Fruit fly (Drosophila melanogaster): ENCODE results near the gene ex.

ex gene

DNA sequence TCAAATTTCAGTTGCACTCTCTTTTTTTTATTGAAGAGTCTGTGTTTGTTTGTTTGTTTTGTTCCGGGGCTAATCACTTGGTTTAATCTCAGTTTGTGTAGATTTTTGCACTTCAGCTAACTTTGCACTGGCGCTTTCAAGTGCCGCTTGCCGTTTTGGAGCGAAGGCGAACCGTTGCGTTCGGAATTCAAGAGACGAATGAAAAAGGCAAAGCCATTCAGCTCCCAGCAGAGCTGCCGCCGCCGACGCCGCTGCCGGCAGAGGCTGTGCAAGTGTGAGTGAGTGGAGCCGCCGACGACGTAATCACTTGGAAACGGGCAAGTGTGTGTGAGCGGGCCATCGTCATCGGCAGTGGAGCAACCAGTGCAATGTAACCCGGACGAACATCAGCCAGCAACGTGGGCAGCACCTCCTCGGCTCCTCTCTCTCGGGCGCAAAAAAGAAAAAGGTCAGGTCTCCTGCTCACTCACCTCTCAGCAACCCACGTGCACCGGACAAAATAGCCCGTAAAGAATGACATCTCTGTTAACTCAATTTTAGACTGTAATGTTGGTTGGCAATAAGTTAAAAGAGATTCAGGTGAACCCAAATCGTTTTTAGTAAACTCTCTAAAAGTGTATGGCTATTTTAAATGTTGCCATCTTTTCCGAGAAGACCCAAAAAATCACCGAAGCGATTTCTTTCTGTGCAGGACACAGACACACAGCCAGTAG lies 48.6 kb downstream of the ex start, which contains the start of gene cbt (continued):
- TF ChIP-seq CG12071 (GFP tag; optimal IDR thresholded peaks at IDR 0.05): peak; percentile 97
- peak; percentile 95 for TF ChIP-seq CG3407 (GFP tag; optimal IDR thresholded peaks at IDR 0.05)
- no peak for TF ChIP-seq sisA (GFP tag; IDR thresholded peaks at IDR 0.05)
- TF ChIP-seq inv (GFP tag; IDR thresholded peaks at IDR 0.05; ENCODE audit: partially characterized antibody): no peak
- TF ChIP-seq CG17385 (GFP tag; optimal IDR thresholded peaks at IDR 0.05): peak; percentile 95
- TF ChIP-seq lilli (GFP tag; optimal IDR thresholded peaks at IDR 0.05): peak; percentile 98
- peak; percentile 91 for TF ChIP-seq CG3838 (GFP tag; optimal IDR thresholded peaks at IDR 0.05)
- TF ChIP-seq Chrac-16 (GFP tag; optimal IDR thresholded peaks at IDR 0.05): peak; percentile 98
- TF ChIP-seq shn (GFP tag; optimal IDR thresholded peaks at IDR 0.05): peak; percentile 99
- peak; percentile 97 for TF ChIP-seq CG13424 (tag; optimal IDR thresholded peaks at IDR 0.05)
- TF ChIP-seq Atf6 (GFP tag; IDR thresholded peaks at IDR 0.05): no peak
- TF ChIP-seq fd64A (GFP tag; optimal IDR thresholded peaks at IDR 0.05): peak; percentile 90
- peak; percentile 88 for TF ChIP-seq MTF-1 (GFP tag; optimal IDR thresholded peaks at IDR 0.05; ENCODE audit: borderline replicate concordance)
- TF ChIP-seq Blimp-1 (GFP tag; optimal IDR thresholded peaks at IDR 0.05): peak; percentile 96
- TF ChIP-seq MBD-R2 (GFP tag; IDR thresholded peaks at IDR 0.05): no peak
- TF ChIP-seq ab (GFP tag; optimal IDR thresholded peaks at IDR 0.05): peak; percentile 91
- TF ChIP-seq Bdp1 (GFP tag; optimal IDR thresholded peaks at IDR 0.05): peak; percentile 93
- TF ChIP-seq Trl (optimal IDR thresholded peaks at IDR 0.05): peak; percentile 78 to 92
- peak; percentile 98 for TF ChIP-seq Trl (GFP tag; optimal IDR thresholded peaks at IDR 0.05)
- no peak for TF ChIP-seq CkIIα-i1 (GFP tag; IDR thresholded peaks at IDR 0.05)
- no peak for TF ChIP-seq chm (GFP tag; IDR thresholded peaks at IDR 0.05)
- peak; percentile 97 for TF ChIP-seq slp2 (GFP tag; optimal IDR thresholded peaks at IDR 0.05)
- TF ChIP-seq trem (tag; optimal IDR thresholded peaks at IDR 0.05): peak; percentile 94
- TF ChIP-seq sima (GFP tag; optimal IDR thresholded peaks at IDR 0.05): peak; percentile 92
- TF ChIP-seq tio (GFP tag; optimal IDR thresholded peaks at IDR 0.05): peak; percentile 96
- TF ChIP-seq CG8359 (GFP tag; optimal IDR thresholded peaks at IDR 0.05; ENCODE audit: borderline replicate concordance): peak; percentile 89
- no peak for TF ChIP-seq HLH4C (GFP tag; IDR thresholded peaks at IDR 0.05; ENCODE audit: partially characterized antibody)
- peak; percentile 77 for TF ChIP-seq Hey (tag; optimal IDR thresholded peaks at IDR 0.05)
- no peak for TF ChIP-seq hbn (GFP tag; IDR thresholded peaks at IDR 0.05; ENCODE audit: partially characterized antibody)
- TF ChIP-seq Aef1 (GFP tag; IDR thresholded peaks at IDR 0.05): no peak
- TF ChIP-seq D19B (GFP tag; optimal IDR thresholded peaks at IDR 0.05): peak; percentile 92
- TF ChIP-seq YL-1 (GFP tag; optimal IDR thresholded peaks at IDR 0.05): peak; percentile 75
- TF ChIP-seq tup (GFP tag; optimal IDR thresholded peaks at IDR 0.05): peak; percentile 96
- peak; percentile 97 for TF ChIP-seq her (GFP tag; optimal IDR thresholded peaks at IDR 0.05)
- peak; percentile 97 for TF ChIP-seq cwo (GFP tag; optimal IDR thresholded peaks at IDR 0.05)
- TF ChIP-seq Scr (GFP tag; IDR thresholded peaks at IDR 0.05; ENCODE audit: partially characterized antibody): no peak
- TF ChIP-seq nom (GFP tag; optimal IDR thresholded peaks at IDR 0.05): peak; percentile 90
- peak; percentile 96 for TF ChIP-seq vfl (GFP tag; optimal IDR thresholded peaks at IDR 0.05)
- TF ChIP-seq CG17361 (GFP tag; IDR thresholded peaks at IDR 0.05): no peak
- TF ChIP-seq vvl (GFP tag; IDR thresholded peaks at IDR 0.05): no peak
- TF ChIP-seq CG9817 (tag; optimal IDR thresholded peaks at IDR 0.05): peak; percentile 96
- no peak for TF ChIP-seq toy (GFP tag; IDR thresholded peaks at IDR 0.05)
- TF ChIP-seq ewg (GFP tag; optimal IDR thresholded peaks at IDR 0.05): peak; percentile 93
- peak; percentile 99 for TF ChIP-seq CG12769 (tag; optimal IDR thresholded peaks at IDR 0.05)
- peak; percentile 94 for TF ChIP-seq fd3F (GFP tag; optimal IDR thresholded peaks at IDR 0.05)
- TF ChIP-seq corto (GFP tag; optimal IDR thresholded peaks at IDR 0.05): peak; percentile 86
- TF ChIP-seq CG14050 (GFP tag; IDR thresholded peaks at IDR 0.05): no peak
- TF ChIP-seq Optix (GFP tag; IDR thresholded peaks at IDR 0.05): no peak
- TF ChIP-seq Lhr (GFP tag; optimal IDR thresholded peaks at IDR 0.05): peak; percentile 85
